Worm (Caenorhabditis elegans): ENCODE results near the gene srh-136.

DNA sequence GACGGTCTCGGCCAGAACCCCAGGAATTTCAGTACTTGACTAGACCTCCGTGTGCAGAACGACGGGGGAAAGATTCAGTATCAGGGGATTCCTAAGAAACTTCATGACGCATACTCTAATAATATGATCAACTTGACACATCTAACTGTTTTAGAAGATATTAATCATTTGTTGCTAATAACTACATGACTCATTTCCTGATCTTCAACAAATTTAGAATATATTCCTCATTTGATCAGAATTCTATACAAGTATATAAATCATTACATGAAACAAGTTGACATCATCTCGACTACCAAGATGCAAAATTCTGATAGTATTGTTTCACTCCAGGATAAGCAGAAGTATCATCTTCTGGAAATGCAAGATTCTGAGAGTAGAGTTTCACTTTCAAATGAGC is 37.8 kb upstream of the srh-136 start, which contains the start of gene Y32B12B.8:
- no peak for TF ChIP-seq flt-1 (GFP tag; IDR thresholded peaks at IDR 0.05)
- no peak for TF ChIP-seq ztf-29 (GFP tag; IDR thresholded peaks at IDR 0.05)
- TF ChIP-seq med-1 (GFP tag; optimal IDR thresholded peaks at IDR 0.05; ENCODE audit: insufficient read depth) = no peak
- no peak for TF ChIP-seq tab-1 (GFP tag; IDR thresholded peaks at IDR 0.05)
- TF ChIP-seq cog-1 (tag; optimal IDR thresholded peaks at IDR 0.05) = no peak
- TF ChIP-seq klf-2 (GFP tag; conservative IDR thresholded peaks at IDR 0.05) = no peak
- no peak for TF ChIP-seq ref-1 (GFP tag; conservative IDR thresholded peaks at IDR 0.05)
- TF ChIP-seq T22C8.4 (GFP tag; IDR thresholded peaks at IDR 0.05) = no peak
